Worm (Caenorhabditis elegans) whole organism, L4 larva: ENCODE results near the gene srxa-10.

Experiments
- F44E2.7 ChIP-seq: fragments of 200-800 bp; sonication (Bioruptor generic); IDR thresholded peaks from 2 replicates; pipeline ENCODE4 v2.1.2; 2022; ENCODE audit warnings: missing genetic modification characterization, missing compliant biosample characterization
- T20F7.1 ChIP-seq: fragments of 200-800 bp; sonication (Bioruptor generic); optimal IDR thresholded peaks from 2 replicates; lab custom pipeline; 2018; ENCODE audit warnings: mild to moderate bottlenecking, missing genetic modification characterization, missing compliant biosample characterization
- T26A8.4 ChIP-seq: fragments of 200-800 bp; sonication (Bioruptor generic); IDR thresholded peaks from 2 replicates; pipeline ENCODE4 v1.3.6; 2022; ENCODE audit warnings: missing genetic modification characterization, missing compliant biosample characterization
- Y105C5A.15 ChIP-seq: fragments of 200-800 bp; sonication (Bioruptor generic); IDR thresholded peaks from 2 replicates; pipeline ENCODE4 v1.3.6; 2022; ENCODE audit warnings: missing genetic modification characterization, missing compliant biosample characterization
- Y5F2A.4 ChIP-seq: fragments of 200-800 bp; sonication (Bioruptor generic); optimal IDR thresholded peaks from 2 replicates; lab custom pipeline; 2018; ENCODE audit warnings: mild to moderate bottlenecking, missing genetic modification characterization, missing compliant biosample characterization
- ZK546.5 ChIP-seq, 2 experiments: sonication (generic microtip); optimal IDR thresholded peaks; 2 replicates each; lab custom pipeline; 2017; ENCODE audit warnings: missing biosample characterization in 2 of 2, missing genetic modification characterization in 2 of 2
- aha-1 ChIP-seq: fragments of 150-350 bp; peaks from one replicate; lab custom pipeline; 2014; ENCODE audit warnings: missing biosample characterization, missing genetic modification characterization
- aly-2 ChIP-seq: sonication (generic microtip); optimal IDR thresholded peaks from 2 replicates; lab custom pipeline; 2018; ENCODE audit warnings: missing biosample characterization, missing genetic modification characterization
- ceh-20 ChIP-seq: fragments of 200-800 bp; sonication (Bioruptor generic); IDR thresholded peaks from 2 replicates; pipeline ENCODE4 v1.3.6; 2022; ENCODE audit warnings: missing genetic modification reagents, missing genetic modification characterization, missing compliant biosample characterization
- ceh-28 ChIP-seq: fragments of 150-350 bp; optimal IDR thresholded peaks from 2 replicates; lab custom pipeline; 2014; ENCODE audit warnings: missing biosample characterization, missing genetic modification reagents, missing genetic modification characterization
- ceh-44 ChIP-seq: fragments of 200-800 bp; sonication (Bioruptor generic); IDR thresholded peaks from 2 replicates; pipeline ENCODE4 v1.3.6; 2022; ENCODE audit warnings: missing genetic modification reagents, missing genetic modification characterization, missing compliant biosample characterization
- ceh-62 ChIP-seq: sonication (generic microtip); optimal IDR thresholded peaks from 2 replicates; lab custom pipeline; 2017; ENCODE audit warnings: missing biosample characterization, missing genetic modification characterization
- ceh-82 ChIP-seq: sonication (generic microtip); optimal IDR thresholded peaks from 2 replicates; lab custom pipeline; 2017; ENCODE audit warnings: missing biosample characterization, missing genetic modification characterization
- ces-1 ChIP-seq: fragments of 150-350 bp; sonication (generic microtip); optimal IDR thresholded peaks from 4 replicates; lab custom pipeline; 2014; ENCODE audit warnings: missing biosample characterization, missing genetic modification reagents, missing genetic modification characterization
- ctbp-1 ChIP-seq: fragments of 200-800 bp; sonication (Bioruptor generic); IDR thresholded peaks from 2 replicates; pipeline ENCODE4 v1.3.6; 2022; ENCODE audit warnings: missing genetic modification reagents, missing genetic modification characterization, missing compliant biosample characterization
- daf-12 ChIP-seq: fragments of 150-350 bp; optimal IDR thresholded peaks from 2 replicates; lab custom pipeline; 2014; ENCODE audit warnings: missing biosample characterization, missing genetic modification reagents, missing genetic modification characterization
- daf-16 ChIP-seq, 3 experiments: sonication (generic microtip); optimal IDR thresholded peaks; 2 replicates each; lab custom pipeline; 2016 to 2017; ENCODE audit warnings: missing genetic modification characterization in 3 of 3, missing genetic modification reagents in 3 of 3, mild to moderate bottlenecking in 2 of 3, missing compliant biosample characterization in 2 of 3, missing biosample characterization in 1 of 3, moderate library complexity in 1 of 3
- daf-19 ChIP-seq: fragments of 200-800 bp; sonication (Bioruptor generic); conservative IDR thresholded peaks from 2 replicates; pipeline ENCODE4 v1.3.6; 2022; ENCODE audit warnings: missing genetic modification characterization, missing compliant biosample characterization
- dmd-6 ChIP-seq: fragments of 200-800 bp; sonication (Bioruptor generic); IDR thresholded peaks from 2 replicates; pipeline ENCODE4 v1.3.6; 2022; ENCODE audit warnings: missing genetic modification reagents, missing genetic modification characterization, missing compliant biosample characterization
- dpl-1 ChIP-seq: fragments of 150-350 bp; optimal IDR thresholded peaks from 2 replicates; lab custom pipeline; 2014; ENCODE audit warnings: missing biosample characterization, missing genetic modification reagents, missing genetic modification characterization
- dve-1 ChIP-seq: sonication (generic microtip); optimal IDR thresholded peaks from 2 replicates; lab custom pipeline; 2017; ENCODE audit warnings: antibody characterized with exemption, mild to moderate bottlenecking, missing genetic modification characterization, missing compliant biosample characterization; ENCODE audit not compliant: insufficient read depth
- egl-43 ChIP-seq: fragments of 200-800 bp; sonication (Bioruptor generic); IDR thresholded peaks from 2 replicates; pipeline ENCODE4 v1.3.6; 2022; ENCODE audit warnings: missing genetic modification reagents, missing genetic modification characterization, missing compliant biosample characterization
- gei-8 ChIP-seq: fragments of 200-800 bp; sonication (Bioruptor generic); optimal IDR thresholded peaks from 2 replicates; lab custom pipeline; 2018; ENCODE audit warnings: mild to moderate bottlenecking, missing genetic modification characterization, missing compliant biosample characterization
- hlh-11 ChIP-seq: fragments of 200-800 bp; sonication (Bioruptor generic); optimal IDR thresholded peaks from 2 replicates; lab custom pipeline; 2018; ENCODE audit warnings: mild to moderate bottlenecking, missing genetic modification characterization, missing compliant biosample characterization
- jun-1 ChIP-seq: fragments of 150-350 bp; optimal IDR thresholded peaks from 2 replicates; lab custom pipeline; 2014; ENCODE audit warnings: missing biosample characterization, missing genetic modification reagents, missing genetic modification characterization
- lim-7 ChIP-seq: fragments of 200-800 bp; sonication (Bioruptor generic); IDR thresholded peaks from 2 replicates; pipeline ENCODE4 v1.3.6; 2022; ENCODE audit warnings: missing genetic modification characterization, missing compliant biosample characterization
- lin-15B ChIP-seq: fragments of 150-350 bp; sonication (generic microtip); optimal IDR thresholded peaks from 3 replicates; lab custom pipeline; 2014; ENCODE audit warnings: missing biosample characterization, missing genetic modification characterization
- lin-38 ChIP-seq: fragments of 200-800 bp; sonication (Bioruptor generic); IDR thresholded peaks from 2 replicates; pipeline ENCODE4 v1.3.6; 2022; ENCODE audit warnings: missing genetic modification reagents, missing genetic modification characterization, missing compliant biosample characterization
- lsy-2 ChIP-seq, 2 experiments: fragments of 150-350 bp in 1 of 2; sonication (generic microtip) in 1 of 2; optimal IDR thresholded peaks; 2 replicates each; lab custom pipeline; 2014 to 2017; ENCODE audit warnings: missing biosample characterization in 2 of 2, missing genetic modification characterization in 2 of 2
- madf-9 ChIP-seq: fragments of 200-800 bp; sonication (Bioruptor generic); conservative IDR thresholded peaks from 2 replicates; pipeline ENCODE4 v1.3.6; 2022; ENCODE audit warnings: missing genetic modification reagents, missing genetic modification characterization, missing compliant biosample characterization
- mes-2 ChIP-seq: sonication (generic microtip); optimal IDR thresholded peaks from 2 replicates; lab custom pipeline; 2016; ENCODE audit warnings: missing genotype, mild to moderate bottlenecking, missing genetic modification characterization, missing compliant biosample characterization; ENCODE audit not compliant: poor library complexity, severe bottlenecking
- nhr-10 ChIP-seq: fragments of 150-350 bp; optimal IDR thresholded peaks from 2 replicates; lab custom pipeline; 2014; ENCODE audit warnings: missing biosample characterization, missing genetic modification characterization
- nhr-102 ChIP-seq: sonication (generic microtip); optimal IDR thresholded peaks from 2 replicates; lab custom pipeline; 2016; ENCODE audit warnings: mild to moderate bottlenecking, missing genetic modification characterization, moderate library complexity, missing compliant biosample characterization
- nhr-28 ChIP-seq: fragments of 150-350 bp; optimal IDR thresholded peaks from 2 replicates; lab custom pipeline; 2014; ENCODE audit warnings: missing biosample characterization, missing genetic modification characterization
- nhr-6 ChIP-seq: fragments of 150-350 bp; optimal IDR thresholded peaks from 2 replicates; lab custom pipeline; 2014; ENCODE audit warnings: missing biosample characterization, missing genetic modification characterization
- nhr-76 ChIP-seq: fragments of 150-350 bp; optimal IDR thresholded peaks from 2 replicates; lab custom pipeline; 2014; ENCODE audit warnings: missing biosample characterization, missing genetic modification characterization
- pha-4 ChIP-seq, 2 experiments: fragments of 150-350 bp in 1 of 2; fragments of 200-800 bp in 1 of 2; sonication (Bioruptor generic) in 1 of 2; IDR thresholded peaks in 1 of 2; optimal IDR thresholded peaks in 1 of 2; 2 replicates each; pipeline versions ENCODE4 v1.3.6 to Lab custom; 2014 to 2022; ENCODE audit warnings: missing genetic modification characterization in 2 of 2, missing genetic modification reagents in 2 of 2, missing biosample characterization in 1 of 2, missing compliant biosample characterization in 1 of 2
- rbr-2 ChIP-seq: sonication (generic microtip); optimal IDR thresholded peaks from 2 replicates; lab custom pipeline; 2016; ENCODE audit warnings: missing genotype, missing genetic modification characterization, missing compliant biosample characterization
- sdz-12 ChIP-seq: fragments of 200-800 bp; sonication (Bioruptor generic); optimal IDR thresholded peaks from 2 replicates; lab custom pipeline; 2018; ENCODE audit warnings: mild to moderate bottlenecking, missing genetic modification characterization, missing compliant biosample characterization
- set-16 ChIP-seq: fragments of 200-800 bp; sonication (Bioruptor generic); IDR thresholded peaks from 2 replicates; pipeline ENCODE4 v1.3.6; 2022; ENCODE audit warnings: missing genetic modification reagents, missing genetic modification characterization, missing compliant biosample characterization
- snpc-4 ChIP-seq: fragments of 150-350 bp; optimal IDR thresholded peaks from 2 replicates; lab custom pipeline; 2014; ENCODE audit warnings: missing biosample characterization, missing genetic modification characterization
- unc-130 ChIP-seq: sonication (generic microtip); optimal IDR thresholded peaks from 2 replicates; lab custom pipeline; 2016; ENCODE audit warnings: missing genetic modification reagents, missing genetic modification characterization, missing compliant biosample characterization
- unc-39 ChIP-seq: sonication (generic microtip); optimal IDR thresholded peaks from 2 replicates; lab custom pipeline; 2017; ENCODE audit warnings: missing biosample characterization, missing genetic modification characterization
- zfp-2 ChIP-seq: sonication (generic microtip); optimal IDR thresholded peaks from 2 replicates; lab custom pipeline; 2016; ENCODE audit warnings: mild to moderate bottlenecking, missing genetic modification characterization, missing compliant biosample characterization
- ztf-11 ChIP-seq: fragments of 150-350 bp; optimal IDR thresholded peaks from 2 replicates; lab custom pipeline; 2014; ENCODE audit warnings: missing biosample characterization, missing genetic modification characterization

The srxa-10 gene

ce11 chrIII:9818763-9819162 is 22.4 kb upstream of the srxa-10 start, which contains the start of gene panl-3 (continued):
- TF ChIP-seq ctbp-1: no peak
- no peak for TF ChIP-seq daf-12 (tag; lab: Kevin White, UChicago)
- no peak for TF ChIP-seq ceh-44 (GFP tag; lab: Robert Waterston, UW)
- TF ChIP-seq nhr-10: no peak
- TF ChIP-seq zfp-2: no peak
- TF ChIP-seq Y105C5A.15 (GFP tag; lab: Robert Waterston, UW): no peak
- peak; percentile 23; the same call in 1 of the 2 replicates for TF ChIP-seq set-16
- TF ChIP-seq dmd-6 (GFP tag; lab: Robert Waterston, UW): peak; percentile 43
- no peak; the same call in 1 of the 2 replicates for TF ChIP-seq egl-43 (GFP tag; lab: Robert Waterston, UW)
- TF ChIP-seq daf-19 (GFP tag; lab: Robert Waterston, UW): no peak
- no peak for TF ChIP-seq ztf-11
- peak; percentile 50 for TF ChIP-seq lin-38 (GFP tag; lab: Robert Waterston, UW)
- peak; percentile 10 to 74 for TF ChIP-seq lsy-2 (tag; optimal IDR thresholded peaks at IDR 0.05; lab: Kevin White, UChicago)
- TF ChIP-seq snpc-4 (tag; lab: Kevin White, UChicago): no peak
- TF ChIP-seq unc-130 (GFP tag; lab: Kevin White, UChicago): no peak
- TF ChIP-seq dve-1: peak; percentile 58

- TF ChIP-seq T20F7.1 (GFP tag; lab: Kevin White, UChicago): peak; percentile 23
- TF ChIP-seq lin-38 (GFP tag; lab: Robert Waterston, UW): no peak
- peak in 1 of 2 experiments; percentile 79 for TF ChIP-seq lsy-2 (tag; optimal IDR thresholded peaks at IDR 0.05; lab: Kevin White, UChicago)
- TF ChIP-seq nhr-102 (tag; lab: Kevin White, UChicago): no peak
- TF ChIP-seq unc-130 (GFP tag; lab: Kevin White, UChicago): peak; percentile 34
Measured at ce11 chrIII:9817894-9818293, 21.5 kb upstream of the srxa-10 start.

ce11 chrIII:9817087-9817612 is 20.8 kb upstream of the srxa-10 start, which contains the start of gene cnx-1:
cnx-1 (minus strand) TSS chrIII:9817137.
- no peak for TF ChIP-seq T26A8.4 (GFP tag; lab: Robert Waterston, UW)
- TF ChIP-seq madf-9 (GFP tag; lab: Robert Waterston, UW): no peak
- TF ChIP-seq gei-8 (GFP tag; lab: Kevin White, UChicago): no peak
- no peak for TF ChIP-seq Y5F2A.4 (GFP tag; lab: Kevin White, UChicago)
- TF ChIP-seq mes-2 (tag; lab: Kevin White, UChicago): peak; percentile 41
- TF ChIP-seq nhr-28 (tag; lab: Kevin White, UChicago): no peak
- TF ChIP-seq aha-1 (tag; lab: Kevin White, UChicago): peak; percentile 84
- no peak for TF ChIP-seq lin-15B
- no peak for TF ChIP-seq unc-39 (tag; lab: Kevin White, UChicago)
- peak; percentile 28 for TF ChIP-seq ceh-28 (tag; lab: Kevin White, UChicago)
- TF ChIP-seq ceh-62 (tag; lab: Kevin White, UChicago): no peak
- no peak for TF ChIP-seq ceh-20
- peak; percentile 63 for TF ChIP-seq nhr-6 (tag; lab: Kevin White, UChicago)
- peak; percentile 33 for TF ChIP-seq rbr-2 (tag; lab: Kevin White, UChicago)
- TF ChIP-seq ces-1 (GFP tag; lab: Kevin White, UChicago): no peak
- TF ChIP-seq aly-2 (tag; lab: Kevin White, UChicago): no peak
- no peak for TF ChIP-seq daf-12 (tag; lab: Kevin White, UChicago)
- no peak for TF ChIP-seq ZK546.5 (tag; optimal IDR thresholded peaks at IDR 0.05; lab: Kevin White, UChicago)
- TF ChIP-seq daf-19 (GFP tag; lab: Robert Waterston, UW): no peak
- TF ChIP-seq sdz-12 (GFP tag; lab: Kevin White, UChicago): no peak
- TF ChIP-seq egl-43 (GFP tag; lab: Robert Waterston, UW): peak; percentile 55; the same call in 1 of the 2 replicates
- TF ChIP-seq zfp-2: no peak
- TF ChIP-seq hlh-11 (tag; lab: Kevin White, UChicago): peak; percentile 16
- no peak for TF ChIP-seq jun-1 (tag; lab: Kevin White, UChicago)
- 0 out of 2 replicates have a peak, but pooled peaks have one; percentile 22 for TF ChIP-seq F44E2.7 (GFP tag; lab: Robert Waterston, UW)
- TF ChIP-seq pha-4 (GFP tag; IDR thresholded peaks at IDR 0.05; lab: Robert Waterston, UW): no peak
- TF ChIP-seq pha-4 (tag; optimal IDR thresholded peaks at IDR 0.05; lab: Kevin White, UChicago): peak; percentile 58
- no peak for TF ChIP-seq ceh-82 (tag; lab: Kevin White, UChicago)
- TF ChIP-seq unc-130 (GFP tag; lab: Kevin White, UChicago): no peak
- TF ChIP-seq Y105C5A.15 (GFP tag; lab: Robert Waterston, UW): no peak
- TF ChIP-seq nhr-76 (tag; lab: Kevin White, UChicago): no peak
- TF ChIP-seq daf-16 (GFP tag; optimal IDR thresholded peaks at IDR 0.05; lab: Kevin White, UChicago): no peak
- no peak for TF ChIP-seq daf-16 (tag; optimal IDR thresholded peaks at IDR 0.05; lab: Kevin White, UChicago)
- no peak for TF ChIP-seq dpl-1
- no peak for TF ChIP-seq set-16
- TF ChIP-seq lim-7 (GFP tag; lab: Robert Waterston, UW): no peak
- TF ChIP-seq dve-1: peak; percentile 22
